Fruit fly (Drosophila melanogaster): Measurements from ENCODE around the gene Obp83g.

Obp83g gene

dm6 chr3R:6105160-6105559 is 6.9 kb downstream of the Obp83g start:
- TF ChIP-seq Myc (optimal IDR thresholded peaks at IDR 0.05) (no peak), ttk (optimal IDR thresholded peaks at IDR 0.05) (no peak)

dm6 chr3R:6102726-6103125 is 9.4 kb downstream of the Obp83g start:
- no peak for TF ChIP-seq insv (optimal IDR thresholded peaks at IDR 0.05)
- no peak for TF ChIP-seq ttk (optimal IDR thresholded peaks at IDR 0.05)
- TF ChIP-seq psq (optimal IDR thresholded peaks at IDR 0.05), result no peak
- TF ChIP-seq Sin3A (optimal IDR thresholded peaks at IDR 0.05), result no peak
- no peak for TF ChIP-seq h (optimal IDR thresholded peaks at IDR 0.05)
- TF ChIP-seq Myc (optimal IDR thresholded peaks at IDR 0.05), result no peak

- TF ChIP-seq psq (optimal IDR thresholded peaks at IDR 0.05) (no peak), Myc (optimal IDR thresholded peaks at IDR 0.05) (no peak), h (optimal IDR thresholded peaks at IDR 0.05) (no peak), insv (optimal IDR thresholded peaks at IDR 0.05) (no peak), Sin3A (optimal IDR thresholded peaks at IDR 0.05) (no peak), ttk (optimal IDR thresholded peaks at IDR 0.05) (no peak)
These were observed 9.8 kb downstream of the Obp83g start for dm6 chr3R:6102318-6102717.

- no peak for TF ChIP-seq psq (optimal IDR thresholded peaks at IDR 0.05)
- TF ChIP-seq Sin3A (optimal IDR thresholded peaks at IDR 0.05), result no peak
- no peak for TF ChIP-seq Myc (optimal IDR thresholded peaks at IDR 0.05)
- no peak for TF ChIP-seq insv (optimal IDR thresholded peaks at IDR 0.05)
- TF ChIP-seq ttk (optimal IDR thresholded peaks at IDR 0.05), result no peak
- TF ChIP-seq h (optimal IDR thresholded peaks at IDR 0.05), result no peak
These were observed 11.3 kb downstream of the Obp83g start, which contains the start of gene Gasp for dm6 chr3R:6100764-6101163. Gasp (minus strand) TSS chr3R:6100887.

- no peak for TF ChIP-seq Sin3A (optimal IDR thresholded peaks at IDR 0.05)
- no peak for TF ChIP-seq ttk (optimal IDR thresholded peaks at IDR 0.05)
- TF ChIP-seq h (optimal IDR thresholded peaks at IDR 0.05), result no peak
- no peak for TF ChIP-seq psq (optimal IDR thresholded peaks at IDR 0.05)
- TF ChIP-seq insv (optimal IDR thresholded peaks at IDR 0.05), result no peak
- TF ChIP-seq Myc (optimal IDR thresholded peaks at IDR 0.05), result no peak
These were observed 13.8 kb downstream of the Obp83g start for dm6 chr3R:6098320-6098719.

dm6 chr3R:6097042-6097441 is 15.1 kb downstream of the Obp83g start:
- no peak for TF ChIP-seq Sin3A (optimal IDR thresholded peaks at IDR 0.05)
- no peak for TF ChIP-seq h (optimal IDR thresholded peaks at IDR 0.05)
- no peak for TF ChIP-seq psq (optimal IDR thresholded peaks at IDR 0.05)
- TF ChIP-seq Myc (optimal IDR thresholded peaks at IDR 0.05), result no peak
- no peak for TF ChIP-seq insv (optimal IDR thresholded peaks at IDR 0.05)
- TF ChIP-seq ttk (optimal IDR thresholded peaks at IDR 0.05), result no peak

- TF ChIP-seq psq (optimal IDR thresholded peaks at IDR 0.05) (no peak), ttk (optimal IDR thresholded peaks at IDR 0.05) (no peak), Myc (optimal IDR thresholded peaks at IDR 0.05) (no peak), h (optimal IDR thresholded peaks at IDR 0.05) (no peak)
These were observed 30.0 kb downstream of the Obp83g start for dm6 chr3R:6082132-6082531.

dm6 chr3R:6078183-6078582 is 33.9 kb downstream of the Obp83g start, which contains the start of gene Or83c:
Or83c (minus strand) TSS chr3R:6078283.
- TF ChIP-seq ttk (optimal IDR thresholded peaks at IDR 0.05), result no peak
- TF ChIP-seq Sin3A (optimal IDR thresholded peaks at IDR 0.05), result no peak
- TF ChIP-seq psq (optimal IDR thresholded peaks at IDR 0.05), result no peak
